Worm (Caenorhabditis elegans) whole organism, L3 larva: ENCODE data around the gene C17C3.9.
A peak's percentile ranks its signal among the peaks of the same experiment; 100 is the strongest.

Source experiments
- R02D3.7 ChIP-seq: fragments of 150-350 bp; optimal IDR thresholded peaks from 2 replicates; lab custom pipeline; 2014; ENCODE audit warnings: missing biosample characterization, missing genetic modification characterization
- ZK546.5 ChIP-seq: sonication (generic microtip); optimal IDR thresholded peaks from 2 replicates; lab custom pipeline; 2017; ENCODE audit warnings: missing biosample characterization, missing genetic modification characterization
- aly-2 ChIP-seq: fragments of 150-350 bp; optimal IDR thresholded peaks from 2 replicates; lab custom pipeline; 2014; ENCODE audit warnings: missing biosample characterization, missing genetic modification characterization
- ceh-16 ChIP-seq: sonication (generic microtip); optimal IDR thresholded peaks from 2 replicates; lab custom pipeline; 2017; ENCODE audit warnings: missing biosample characterization, missing genetic modification characterization
- ceh-28 ChIP-seq: fragments of 150-350 bp; optimal IDR thresholded peaks from 2 replicates; lab custom pipeline; 2014; ENCODE audit warnings: missing biosample characterization, missing genetic modification reagents, missing genetic modification characterization
- egl-27 ChIP-seq: sonication (generic microtip); optimal IDR thresholded peaks from 4 replicates; lab custom pipeline; 2017; ENCODE audit warnings: missing biosample characterization, missing genetic modification reagents, missing genetic modification characterization
- egl-5 ChIP-seq: fragments of 150-350 bp; optimal IDR thresholded peaks from 2 replicates; lab custom pipeline; 2017; ENCODE audit warnings: missing biosample characterization, missing genetic modification reagents, missing genetic modification characterization, inconsistent platforms
- elt-1 ChIP-seq: fragments of 150-350 bp; optimal IDR thresholded peaks from 2 replicates; lab custom pipeline; 2014; ENCODE audit warnings: missing biosample characterization, missing genetic modification characterization
- elt-2 ChIP-seq: sonication (generic microtip); optimal IDR thresholded peaks from 2 replicates; lab custom pipeline; 2016; ENCODE audit warnings: missing genetic modification reagents, mild to moderate bottlenecking, missing genetic modification characterization, missing compliant biosample characterization
- elt-3 ChIP-seq, 3 experiments: fragments of 150-350 bp in 1 of 3; sonication (generic microtip) in 2 of 3; optimal IDR thresholded peaks; 2 replicates in 2 of 3; 4 replicates in 1 of 3; lab custom pipeline; 2014 to 2017; ENCODE audit warnings: missing biosample characterization in 3 of 3, missing genetic modification characterization in 3 of 3
- fkh-2 ChIP-seq: fragments of 150-350 bp; optimal IDR thresholded peaks from 2 replicates; lab custom pipeline; 2014; ENCODE audit warnings: missing biosample characterization, missing genetic modification reagents, missing genetic modification characterization
- fos-1 ChIP-seq: fragments of 150-350 bp; optimal IDR thresholded peaks from 2 replicates; lab custom pipeline; 2014; ENCODE audit warnings: missing biosample characterization, missing genetic modification characterization
- hmg-11 ChIP-seq: sonication (generic microtip); optimal IDR thresholded peaks from 2 replicates; lab custom pipeline; 2016; ENCODE audit warnings: missing genetic modification characterization, missing compliant biosample characterization
- jun-1 ChIP-seq: fragments of 150-350 bp; optimal IDR thresholded peaks from 2 replicates; lab custom pipeline; 2014; ENCODE audit warnings: missing biosample characterization, missing genetic modification reagents, missing genetic modification characterization
- lin-15B ChIP-seq: fragments of 150-350 bp; optimal IDR thresholded peaks from 2 replicates; lab custom pipeline; 2014; ENCODE audit warnings: missing biosample characterization, missing genetic modification characterization
- lin-39 ChIP-seq: fragments of 150-350 bp; optimal IDR thresholded peaks from 2 replicates; lab custom pipeline; 2018; ENCODE audit warnings: missing biosample characterization, missing genetic modification reagents, missing genetic modification characterization
- lsy-12 ChIP-seq: sonication (generic microtip); optimal IDR thresholded peaks from 2 replicates; lab custom pipeline; 2016; ENCODE audit warnings: mild to moderate bottlenecking, missing genetic modification characterization, missing compliant biosample characterization
- mml-1 ChIP-seq: fragments of 150-350 bp; sonication (generic microtip); optimal IDR thresholded peaks from 3 replicates; lab custom pipeline; 2014; ENCODE audit warnings: missing biosample characterization, missing genetic modification characterization
- nfya-1 ChIP-seq: sonication (generic microtip); optimal IDR thresholded peaks from 2 replicates; lab custom pipeline; 2017; ENCODE audit warnings: missing genetic modification characterization, mild to moderate bottlenecking, missing compliant biosample characterization, antibody characterized with exemption, moderate library complexity; ENCODE audit not compliant: insufficient read depth
- nhr-23 ChIP-seq: fragments of 150-350 bp; optimal IDR thresholded peaks from 2 replicates; lab custom pipeline; 2014; ENCODE audit warnings: missing biosample characterization, missing genetic modification reagents, missing genetic modification characterization
- nhr-237 ChIP-seq: fragments of 150-350 bp; optimal IDR thresholded peaks from 2 replicates; lab custom pipeline; 2014; ENCODE audit warnings: missing biosample characterization, missing genetic modification characterization
- nhr-25 ChIP-seq: sonication (generic microtip); optimal IDR thresholded peaks from 2 replicates; lab custom pipeline; 2017; ENCODE audit warnings: missing biosample characterization, missing genetic modification characterization
- nhr-28 ChIP-seq: fragments of 150-350 bp; optimal IDR thresholded peaks from 2 replicates; lab custom pipeline; 2014; ENCODE audit warnings: missing biosample characterization, missing genetic modification characterization
- nhr-43 ChIP-seq: sonication (generic microtip); optimal IDR thresholded peaks from 2 replicates; lab custom pipeline; 2016; ENCODE audit warnings: mild to moderate bottlenecking, missing genetic modification characterization, missing compliant biosample characterization; ENCODE audit not compliant: poor library complexity, severe bottlenecking
- nhr-76 ChIP-seq: fragments of 150-350 bp; sonication (generic microtip); optimal IDR thresholded peaks from 5 replicates; lab custom pipeline; 2014; ENCODE audit warnings: missing biosample characterization, missing genetic modification characterization
- nhr-77 ChIP-seq: fragments of 150-350 bp; optimal IDR thresholded peaks from 2 replicates; lab custom pipeline; 2014; ENCODE audit warnings: missing biosample characterization, missing genetic modification characterization
- pha-4 ChIP-seq: fragments of 150-350 bp; optimal IDR thresholded peaks from 2 replicates; lab custom pipeline; 2014; ENCODE audit warnings: missing biosample characterization, missing genetic modification reagents, missing genetic modification characterization
- pqm-1 ChIP-seq: fragments of 150-350 bp; optimal IDR thresholded peaks from 2 replicates; lab custom pipeline; 2017; ENCODE audit warnings: missing biosample characterization, missing genetic modification characterization, inconsistent platforms
- skn-1 ChIP-seq: fragments of 150-350 bp; optimal IDR thresholded peaks from 2 replicates; lab custom pipeline; 2014; ENCODE audit warnings: missing biosample characterization, missing genetic modification characterization
- snpc-4 ChIP-seq: fragments of 150-350 bp; optimal IDR thresholded peaks from 2 replicates; lab custom pipeline; 2014; ENCODE audit warnings: missing biosample characterization, missing genetic modification characterization
- tbx-2 ChIP-seq: sonication (generic microtip); optimal IDR thresholded peaks from 2 replicates; lab custom pipeline; 2016; ENCODE audit warnings: mild to moderate bottlenecking, missing genetic modification characterization, missing compliant biosample characterization
- unc-62 ChIP-seq: fragments of 150-350 bp; sonication (generic microtip); optimal IDR thresholded peaks from 4 replicates; lab custom pipeline; 2014; ENCODE audit warnings: missing biosample characterization, missing genetic modification reagents, missing genetic modification characterization
- ztf-11 ChIP-seq: fragments of 150-350 bp; optimal IDR thresholded peaks from 2 replicates; lab custom pipeline; 2014; ENCODE audit warnings: missing biosample characterization, missing genetic modification characterization
- ztf-4 ChIP-seq: fragments of 150-350 bp; optimal IDR thresholded peaks from 2 replicates; lab custom pipeline; 2014; ENCODE audit warnings: missing biosample characterization, missing genetic modification characterization

Gene C17C3.9

DNA sequence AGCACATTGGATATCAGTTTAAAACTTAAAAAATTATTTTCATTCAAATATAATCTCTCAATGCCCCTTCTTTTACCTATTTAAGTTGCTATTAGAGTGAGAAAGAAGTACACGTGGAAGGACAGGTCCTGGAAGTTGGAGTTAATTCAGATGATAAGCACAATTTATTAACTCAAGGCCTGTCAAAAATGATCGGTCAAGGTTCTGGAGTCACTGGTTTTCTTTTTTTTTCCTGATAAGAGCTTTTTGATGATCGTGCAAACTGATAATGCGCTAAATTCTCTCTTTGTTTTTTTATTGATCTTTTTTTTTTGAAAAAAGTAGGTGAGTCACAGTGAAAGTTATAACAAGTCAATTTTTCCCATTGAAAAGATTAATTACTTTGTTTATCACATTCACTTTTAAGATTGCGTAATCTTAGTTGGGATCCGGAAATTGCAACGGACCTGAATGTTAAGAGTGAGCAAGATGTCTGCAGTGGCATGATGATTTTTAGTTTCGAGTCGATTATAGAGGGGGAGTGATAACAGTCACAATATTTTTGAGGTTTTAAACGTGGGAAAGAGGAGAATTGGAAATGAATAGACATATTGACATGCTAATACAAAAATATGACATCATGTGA, 19.5 kb downstream of the C17C3.9 start:
- no peak for TF ChIP-seq lin-15B
- no peak for TF ChIP-seq unc-62 (GFP tag; lab: Kevin White, UChicago)
- no peak for TF ChIP-seq nhr-76 (tag; lab: Kevin White, UChicago)
- no peak for TF ChIP-seq ztf-4 (tag; lab: Kevin White, UChicago)
- no peak for TF ChIP-seq ceh-28 (tag; lab: Kevin White, UChicago)
- TF ChIP-seq nhr-43 (tag; lab: Kevin White, UChicago): no peak
- no peak for TF ChIP-seq egl-27 (tag; lab: Kevin White, UChicago)
- peak; percentile 68 for TF ChIP-seq pqm-1 (tag; lab: Kevin White, UChicago)
- no peak for TF ChIP-seq hmg-11 (tag; lab: Kevin White, UChicago)
- TF ChIP-seq elt-2 (tag; lab: Kevin White, UChicago): peak; percentile 100

DNA sequence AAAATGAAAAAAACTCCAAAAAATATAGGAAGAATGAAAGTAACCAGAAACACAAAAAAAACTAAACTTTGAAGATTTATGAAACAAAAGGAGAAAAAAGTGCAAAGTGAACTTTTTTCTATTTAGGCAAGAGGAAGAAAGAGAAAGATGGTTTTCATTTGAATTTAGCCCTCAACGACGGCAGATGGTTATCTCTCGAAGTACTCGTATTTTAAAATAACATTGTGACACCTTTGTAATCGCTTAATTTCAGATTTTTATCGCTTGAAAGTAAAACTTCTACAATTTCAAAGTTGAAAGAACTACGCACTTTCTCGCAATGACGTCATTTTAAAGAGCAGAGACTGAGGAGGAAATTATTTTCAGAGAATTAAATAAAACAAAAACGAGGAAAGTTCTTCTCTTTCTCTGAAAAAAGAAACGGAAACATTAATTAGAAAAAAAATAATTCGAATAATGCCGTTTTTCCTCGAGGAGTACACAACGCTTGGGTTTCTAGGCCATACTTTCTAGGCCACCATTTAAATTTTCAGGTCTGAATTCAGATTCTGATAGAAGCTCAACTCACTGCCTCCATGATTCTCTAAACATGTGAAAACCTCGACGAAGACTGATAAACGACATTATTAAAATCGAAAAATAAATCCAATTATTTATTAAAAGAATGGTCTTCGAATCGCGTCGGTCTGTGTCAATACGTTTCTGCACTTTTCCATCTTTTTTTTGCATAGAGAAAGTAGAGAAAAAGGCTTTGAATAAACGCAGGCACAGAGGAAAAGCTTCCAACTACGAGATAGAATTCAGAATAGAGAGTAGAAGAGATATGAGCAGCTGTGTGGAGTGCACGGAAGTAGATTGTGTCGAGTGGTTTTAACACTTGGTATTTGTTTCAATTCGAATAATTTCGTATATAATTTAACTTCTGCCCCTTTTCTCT, 20.4 kb downstream of the C17C3.9 start:
- TF ChIP-seq pha-4 (tag; lab: Kevin White, UChicago): peak; percentile 38
- TF ChIP-seq ZK546.5 (tag; lab: Kevin White, UChicago): no peak
- peak; percentile 2 for TF ChIP-seq lin-15B
- peak; percentile 63 for TF ChIP-seq elt-1 (tag; lab: Kevin White, UChicago)
- TF ChIP-seq nhr-25 (tag; lab: Kevin White, UChicago): peak; percentile 39
- peak; percentile 64 for TF ChIP-seq nfya-1 (tag; lab: Kevin White, UChicago)

DNA sequence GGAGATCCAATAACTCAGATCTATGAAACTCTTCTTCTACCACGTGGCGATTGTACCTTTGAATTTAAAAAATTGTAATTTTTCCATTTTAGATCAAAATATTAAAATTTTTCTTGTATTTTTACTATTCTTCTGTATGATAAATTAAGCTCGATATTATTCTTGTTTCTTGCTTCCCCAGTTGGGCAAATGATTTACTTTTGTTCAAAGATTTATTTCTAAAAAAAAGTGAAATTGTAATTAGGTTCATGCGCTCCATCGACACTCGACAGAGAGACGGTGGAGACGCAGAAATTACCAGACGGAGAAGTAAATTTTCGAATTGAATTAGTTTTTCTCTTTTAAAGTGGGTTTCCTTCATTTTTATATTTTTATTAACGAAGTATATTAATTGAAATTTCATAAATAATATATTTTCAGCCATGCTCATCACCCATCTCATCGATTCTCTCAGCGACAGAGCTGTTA, 26.2 kb downstream of the C17C3.9 start, which contains the start of gene npp-24:
Gene npp-24 (plus strand): TSS at position 51 of the 468 bp plus-strand sequence.
- TF ChIP-seq lin-15B: peak; percentile 1
- no peak for TF ChIP-seq nfya-1 (tag; lab: Kevin White, UChicago)
- no peak for TF ChIP-seq unc-62 (GFP tag; lab: Kevin White, UChicago)
- TF ChIP-seq pha-4 (tag; lab: Kevin White, UChicago): peak; percentile 27
- TF ChIP-seq hmg-11 (tag; lab: Kevin White, UChicago): no peak
- TF ChIP-seq jun-1 (tag; lab: Kevin White, UChicago): no peak
- peak; percentile 23 for TF ChIP-seq elt-2 (tag; lab: Kevin White, UChicago)
- TF ChIP-seq nhr-25 (tag; lab: Kevin White, UChicago): no peak
- TF ChIP-seq lin-39 (tag; lab: Kevin White, UChicago): no peak
- TF ChIP-seq R02D3.7 (tag; lab: Kevin White, UChicago): no peak

DNA sequence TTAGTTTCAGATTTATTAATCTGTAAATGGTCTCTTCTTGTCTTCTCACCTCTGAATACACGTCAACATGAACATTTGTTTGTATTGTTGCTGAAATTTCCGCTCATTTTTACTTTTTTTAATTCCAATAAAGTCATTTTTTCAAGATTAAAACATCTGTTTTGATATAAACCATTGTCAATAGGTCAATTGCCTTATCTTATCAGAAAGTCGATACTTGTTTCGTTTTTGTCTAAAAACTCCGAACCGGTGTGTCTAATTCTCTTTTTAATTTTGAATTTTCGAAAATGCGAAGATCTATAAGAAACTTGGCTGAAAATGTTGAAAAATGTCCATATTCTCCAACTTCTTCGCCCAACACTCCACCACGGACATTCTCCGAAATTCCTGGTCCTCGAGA, 28.3 kb downstream of the C17C3.9 start, which contains the start of gene cyp-44A1:
Gene cyp-44A1 (plus strand): TSS at position 285 of the 400 bp plus-strand sequence.
- TF ChIP-seq nfya-1 (tag; lab: Kevin White, UChicago) (no peak), lsy-12 (tag; lab: Kevin White, UChicago) (no peak), elt-1 (tag; lab: Kevin White, UChicago) (no peak), elt-2 (tag; lab: Kevin White, UChicago) (peak; percentile 67), pha-4 (tag; lab: Kevin White, UChicago) (no peak)
- TF ChIP-seq, all 47 proteins: peak for 1

DNA sequence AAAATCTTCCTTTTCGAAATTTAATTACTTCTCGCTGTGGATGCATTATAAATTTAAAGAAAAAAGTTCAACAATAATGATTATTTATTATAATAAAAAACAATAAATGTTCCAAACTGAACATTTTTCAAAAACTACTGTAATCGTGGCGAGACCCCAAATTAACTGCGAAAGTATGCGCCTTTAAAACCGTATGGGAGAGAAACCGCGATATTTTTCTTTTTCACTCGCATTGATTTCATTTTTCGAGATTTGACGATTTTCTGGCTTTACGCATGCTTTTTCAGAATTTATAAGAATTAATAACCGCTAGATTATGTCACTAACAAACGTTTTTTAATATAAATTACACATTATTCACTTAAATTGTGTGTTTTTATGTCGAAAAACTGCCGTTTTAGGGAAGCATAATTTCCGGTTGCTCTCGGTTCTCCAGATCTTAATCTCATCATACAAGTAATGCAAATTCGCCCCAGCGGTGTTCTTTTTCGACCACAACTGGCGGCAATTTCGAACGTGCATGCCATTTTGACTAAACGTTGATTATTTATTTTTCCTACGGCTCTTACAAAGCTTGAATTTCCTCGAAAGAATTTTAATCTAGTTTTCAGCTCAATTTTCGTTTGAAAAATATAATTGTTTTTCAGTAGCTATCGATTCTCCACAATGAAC, 31.0 kb downstream of the C17C3.9 start, which contains the start of gene F12A10.8:
Gene F12A10.8 (minus strand): TSS at position 79 of the 672 bp plus-strand sequence.
- TF ChIP-seq lin-39 (tag; lab: Kevin White, UChicago) (peak; percentile 37), jun-1 (tag; lab: Kevin White, UChicago) (no peak), lin-15B (peak; percentile 76), nfya-1 (tag; lab: Kevin White, UChicago) (peak; percentile 44), unc-62 (GFP tag; lab: Kevin White, UChicago) (no peak), nhr-77 (tag; lab: Kevin White, UChicago) (no peak), nhr-237 (tag; lab: Kevin White, UChicago) (no peak), nhr-28 (tag; lab: Kevin White, UChicago) (no peak), mml-1 (tag; lab: Kevin White, UChicago) (no peak), elt-1 (tag; lab: Kevin White, UChicago) (peak; percentile 5), ztf-4 (tag; lab: Kevin White, UChicago) (no peak), ztf-11 (tag; lab: Kevin White, UChicago) (no peak), lsy-12 (tag; lab: Kevin White, UChicago) (no peak), aly-2 (tag; lab: Kevin White, UChicago) (no peak), fos-1 (no peak), egl-5 (tag; lab: Kevin White, UChicago) (no peak), pqm-1 (tag; lab: Kevin White, UChicago) (no peak), tbx-2 (tag; lab: Kevin White, UChicago) (no peak), elt-2 (tag; lab: Kevin White, UChicago) (peak; percentile 13), nhr-23 (tag; lab: Kevin White, UChicago) (no peak), skn-1 (tag; lab: Kevin White, UChicago) (no peak), ceh-16 (tag; lab: Kevin White, UChicago) (no peak), fkh-2 (tag; lab: Kevin White, UChicago) (no peak), snpc-4 (tag; lab: Kevin White, UChicago) (no peak), pha-4 (tag; lab: Kevin White, UChicago) (no peak), elt-3 (tag; optimal IDR thresholded peaks at IDR 0.05; lab: Kevin White, UChicago) (no peak)
- TF ChIP-seq, all 47 proteins: peak for 5
